Worm (Caenorhabditis elegans): ENCODE measurements around the gene sre-34.
"Not testable (repeated sequence)": the region's sequence is repeated elsewhere in the genome, so short reads cannot be mapped to it uniquely, and the experiment has no call there.

DNA sequence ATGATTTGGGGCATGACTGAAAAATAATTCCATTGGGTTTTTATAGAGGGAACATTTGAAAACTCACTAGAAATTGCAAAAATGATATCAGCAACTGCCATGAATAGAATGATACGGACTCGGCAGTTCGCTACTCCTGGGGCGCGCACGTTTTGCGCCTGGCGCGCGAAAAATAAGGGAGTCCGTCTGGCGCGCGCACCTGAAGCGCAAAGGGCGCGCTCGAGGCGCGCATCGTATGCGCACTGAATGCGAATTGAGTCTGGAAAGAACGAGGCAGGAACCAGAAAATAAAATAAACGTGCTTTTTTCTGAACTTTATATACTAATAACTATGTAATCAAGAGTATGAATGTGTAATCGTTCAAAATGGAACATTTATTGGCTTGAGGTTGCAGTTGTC lies 8.8 kb upstream of the sre-34 start, which contains the start of gene Y57A10C.10:
- not testable (repeated sequence) for TF ChIP-seq nhr-76 (tag; optimal IDR thresholded peaks at IDR 0.05); flh-1 (GFP tag; optimal IDR thresholded peaks at IDR 0.05); ztf-11 (tag; optimal IDR thresholded peaks at IDR 0.05); sem-2 (GFP tag; optimal IDR thresholded peaks at IDR 0.05); drap-1 (GFP tag; optimal IDR thresholded peaks at IDR 0.05); nhr-237 (tag; optimal IDR thresholded peaks at IDR 0.05); ceh-39 (tag; optimal IDR thresholded peaks at IDR 0.05); lin-13 (tag; optimal IDR thresholded peaks at IDR 0.05); unc-62 (GFP tag; optimal IDR thresholded peaks at IDR 0.05); elt-1 (tag; optimal IDR thresholded peaks at IDR 0.05; ENCODE audit: borderline replicate concordance, insufficient read depth); nhr-12 (tag; optimal IDR thresholded peaks at IDR 0.05); unc-39 (tag; optimal IDR thresholded peaks at IDR 0.05); pha-4 (tag; optimal IDR thresholded peaks at IDR 0.05); lsy-2 (tag; optimal IDR thresholded peaks at IDR 0.05)
